Worm (Caenorhabditis elegans): ENCODE measurements around the gene Y17G9B.5.

ce11 chrIV:4776001-4776400 is 26.0 kb downstream of the Y17G9B.5 start, which contains the start of gene R11E3.19:
- no peak for TF ChIP-seq him-1 (tag; optimal IDR thresholded peaks at IDR 0.05)
- TF ChIP-seq W03F9.2 (tag; optimal IDR thresholded peaks at IDR 0.05) = no peak
- TF ChIP-seq dao-5 (tag; optimal IDR thresholded peaks at IDR 0.05) = no peak

All from whole organism, L4/young adult.